Fruit fly (Drosophila melanogaster): ENCODE results near the gene Tsen54.

dm6 chr3L:12177301-12177700 is 28.5 kb downstream of the Tsen54 start, which contains the start of gene CAH2:
- TF ChIP-seq EcR (GFP tag; optimal IDR thresholded peaks at IDR 0.05) = no peak
- TF ChIP-seq usp (GFP tag; optimal IDR thresholded peaks at IDR 0.05) = no peak
- no peak for TF ChIP-seq psq (optimal IDR thresholded peaks at IDR 0.05)
- no peak for TF ChIP-seq Dll (optimal IDR thresholded peaks at IDR 0.05)
- no peak for TF ChIP-seq pan (optimal IDR thresholded peaks at IDR 0.05)

Measured in whole organism.